Worm (Caenorhabditis elegans) whole organism, L1 larva: ENCODE results near the gene cks-1.
A peak's percentile ranks its signal among the peaks of the same experiment; 100 is the strongest.

Experiments used
- C04F5.9 ChIP-seq: sonication (generic microtip); optimal IDR thresholded peaks from 2 replicates; lab custom pipeline; 2016; ENCODE audit warnings: missing genetic modification characterization, missing compliant biosample characterization
- C16A3.4 ChIP-seq: fragments of 150-350 bp; optimal IDR thresholded peaks from 2 replicates; lab custom pipeline; 2014; ENCODE audit warnings: missing biosample characterization, missing genetic modification characterization
- F16B12.6 ChIP-seq: fragments of 150-350 bp; optimal IDR thresholded peaks from 2 replicates; lab custom pipeline; 2014; ENCODE audit warnings: missing biosample characterization, missing genetic modification characterization
- Y116A8C.19 ChIP-seq: sonication (generic microtip); optimal IDR thresholded peaks from 2 replicates; lab custom pipeline; 2016; ENCODE audit warnings: missing compliant biosample characterization, missing genetic modification characterization, borderline replicate concordance
- aha-1 ChIP-seq: fragments of 150-350 bp; optimal IDR thresholded peaks from 2 replicates; lab custom pipeline; 2014; ENCODE audit warnings: missing biosample characterization, missing genetic modification characterization
- alr-1 ChIP-seq: fragments of 200-800 bp; sonication (Bioruptor generic); optimal IDR thresholded peaks from 2 replicates; lab custom pipeline; 2018; ENCODE audit warnings: borderline replicate concordance, mild to moderate bottlenecking, missing genetic modification characterization, missing compliant biosample characterization
- aly-2 ChIP-seq: fragments of 150-350 bp; optimal IDR thresholded peaks from 2 replicates; lab custom pipeline; 2014; ENCODE audit warnings: missing biosample characterization, missing genetic modification characterization
- ama-1 ChIP-seq: fragments of 150-350 bp; optimal IDR thresholded peaks from 2 replicates; lab custom pipeline; 2014
- blmp-1 ChIP-seq: fragments of 150-350 bp; optimal IDR thresholded peaks from 2 replicates; lab custom pipeline; 2014; ENCODE audit warnings: missing biosample characterization, missing genetic modification characterization
- ceh-63 ChIP-seq: fragments of 200-800 bp; sonication (Bioruptor generic); optimal IDR thresholded peaks from 2 replicates; lab custom pipeline; 2018; ENCODE audit warnings: mild to moderate bottlenecking, missing genetic modification characterization, missing compliant biosample characterization
- ceh-8 ChIP-seq: fragments of 200-800 bp; sonication (Bioruptor generic); optimal IDR thresholded peaks from 2 replicates; lab custom pipeline; 2018; ENCODE audit warnings: mild to moderate bottlenecking, missing genetic modification characterization, moderate library complexity, missing compliant biosample characterization
- ceh-82 ChIP-seq, 3 experiments: fragments of 150-350 bp in 1 of 3; sonication (generic microtip) in 2 of 3; optimal IDR thresholded peaks; 2 replicates each; lab custom pipeline; 2014 to 2017; ENCODE audit warnings: missing biosample characterization in 3 of 3, missing genetic modification characterization in 3 of 3
- ceh-88 ChIP-seq: fragments of 200-800 bp; sonication (Bioruptor generic); IDR thresholded peaks from 2 replicates; pipeline ENCODE4 v1.3.6; 2022; ENCODE audit warnings: missing genetic modification characterization, missing compliant biosample characterization
- efl-3 ChIP-seq: fragments of 200-800 bp; sonication (Bioruptor generic); optimal IDR thresholded peaks from 2 replicates; lab custom pipeline; 2018; ENCODE audit warnings: mild to moderate bottlenecking, missing genetic modification characterization, missing compliant biosample characterization
- elt-2 ChIP-seq: sonication (generic microtip); optimal IDR thresholded peaks from 2 replicates; lab custom pipeline; 2016; ENCODE audit warnings: missing genetic modification characterization, mild to moderate bottlenecking, inconsistent platforms, missing compliant biosample characterization, missing genetic modification reagents
- ets-5 ChIP-seq: fragments of 200-800 bp; sonication (Bioruptor generic); IDR thresholded peaks from 2 replicates; pipeline ENCODE4 v1.3.6; 2022; ENCODE audit warnings: missing genetic modification characterization, missing compliant biosample characterization
- fkh-10 ChIP-seq: sonication (generic microtip); optimal IDR thresholded peaks from 2 replicates; lab custom pipeline; 2017; ENCODE audit warnings: missing biosample characterization, missing genetic modification reagents, missing genetic modification characterization
- fkh-4 ChIP-seq: sonication (generic microtip); optimal IDR thresholded peaks from 2 replicates; lab custom pipeline; 2016; ENCODE audit warnings: missing compliant biosample characterization, missing genetic modification characterization, borderline replicate concordance
- fkh-8 ChIP-seq: sonication (generic microtip); optimal IDR thresholded peaks from 2 replicates; lab custom pipeline; 2016; ENCODE audit warnings: mild to moderate bottlenecking, missing genetic modification characterization, missing compliant biosample characterization
- fos-1 ChIP-seq: fragments of 150-350 bp; optimal IDR thresholded peaks from 2 replicates; lab custom pipeline; 2014; ENCODE audit warnings: missing biosample characterization, missing genetic modification characterization
- irx-1 ChIP-seq: sonication (generic microtip); optimal IDR thresholded peaks from 2 replicates; lab custom pipeline; 2016; ENCODE audit warnings: missing genetic modification characterization, missing compliant biosample characterization
- lin-15B ChIP-seq: fragments of 150-350 bp; sonication (generic microtip); optimal IDR thresholded peaks from 3 replicates; lab custom pipeline; 2014; ENCODE audit warnings: missing biosample characterization, missing genetic modification characterization
- lin-39 ChIP-seq: fragments of 150-350 bp; optimal IDR thresholded peaks from 2 replicates; lab custom pipeline; 2014; ENCODE audit warnings: missing biosample characterization, missing genetic modification reagents, missing genetic modification characterization
- lir-3 ChIP-seq: sonication (generic microtip); optimal IDR thresholded peaks from 2 replicates; lab custom pipeline; 2016; ENCODE audit warnings: mild to moderate bottlenecking, missing genetic modification characterization, moderate library complexity, missing compliant biosample characterization; ENCODE audit not compliant: poor library complexity
- lsy-2 ChIP-seq, 2 experiments: fragments of 150-350 bp; optimal IDR thresholded peaks; 2 replicates each; lab custom pipeline; 2014; ENCODE audit warnings: missing biosample characterization in 2 of 2, missing genetic modification characterization in 2 of 2
- mab-9 ChIP-seq: fragments of 200-800 bp; sonication (Bioruptor generic); IDR thresholded peaks from 2 replicates; pipeline ENCODE4 v1.3.6; 2022; ENCODE audit warnings: missing genetic modification reagents, missing genetic modification characterization, missing compliant biosample characterization
- mdl-1 ChIP-seq, 2 experiments: fragments of 150-350 bp; optimal IDR thresholded peaks; 2 replicates each; lab custom pipeline; 2014 to 2017; ENCODE audit warnings: missing biosample characterization in 2 of 2, missing genetic modification characterization in 2 of 2, inconsistent platforms in 1 of 2
- mef-2 ChIP-seq: fragments of 150-350 bp; optimal IDR thresholded peaks from 2 replicates; lab custom pipeline; 2014; ENCODE audit warnings: missing biosample characterization, missing genetic modification characterization
- nhr-12 ChIP-seq: sonication (generic microtip); optimal IDR thresholded peaks from 2 replicates; lab custom pipeline; 2017; ENCODE audit warnings: missing biosample characterization, missing genetic modification characterization
- nhr-19 ChIP-seq: fragments of 200-800 bp; sonication (Bioruptor generic); conservative IDR thresholded peaks from 2 replicates; pipeline ENCODE4 v1.3.6; 2022; ENCODE audit warnings: missing genetic modification characterization, missing compliant biosample characterization
- nhr-20 ChIP-seq: sonication (generic microtip); optimal IDR thresholded peaks from 2 replicates; lab custom pipeline; 2016; ENCODE audit warnings: mild to moderate bottlenecking, missing genetic modification characterization, missing compliant biosample characterization
- nhr-28 ChIP-seq: fragments of 150-350 bp; optimal IDR thresholded peaks from 2 replicates; lab custom pipeline; 2014; ENCODE audit warnings: missing biosample characterization, missing genetic modification characterization
- nhr-47 ChIP-seq: sonication (generic microtip); optimal IDR thresholded peaks from 2 replicates; lab custom pipeline; 2016; ENCODE audit warnings: mild to moderate bottlenecking, missing genetic modification characterization, moderate library complexity, missing compliant biosample characterization
- nhr-71 ChIP-seq: sonication (generic microtip); optimal IDR thresholded peaks from 2 replicates; lab custom pipeline; 2016; ENCODE audit warnings: mild to moderate bottlenecking, missing genetic modification characterization, moderate library complexity, missing compliant biosample characterization
- nhr-76 ChIP-seq: sonication (generic microtip); optimal IDR thresholded peaks from 2 replicates; lab custom pipeline; 2017; ENCODE audit warnings: missing biosample characterization, missing genetic modification characterization
- nhr-85 ChIP-seq: sonication (generic microtip); peaks from one replicate; lab custom pipeline; 2016; ENCODE audit warnings: missing genetic modification characterization, inconsistent platforms, missing compliant biosample characterization
- pag-3 ChIP-seq: sonication (generic microtip); optimal IDR thresholded peaks from 2 replicates; lab custom pipeline; 2017; ENCODE audit warnings: missing genetic modification characterization, mild to moderate bottlenecking, missing compliant biosample characterization, antibody characterized with exemption, borderline replicate concordance; ENCODE audit not compliant: insufficient read depth
- rnt-1 ChIP-seq: sonication (generic microtip); optimal IDR thresholded peaks from 2 replicates; lab custom pipeline; 2016; ENCODE audit warnings: mild to moderate bottlenecking, missing genetic modification characterization, moderate library complexity, missing compliant biosample characterization
- snpc-4 ChIP-seq: fragments of 150-350 bp; optimal IDR thresholded peaks from 2 replicates; lab custom pipeline; 2014; ENCODE audit warnings: missing biosample characterization, missing genetic modification characterization
- snu-23 ChIP-seq: sonication (generic microtip); optimal IDR thresholded peaks from 2 replicates; lab custom pipeline; 2016; ENCODE audit warnings: missing genetic modification characterization, missing compliant biosample characterization
- sox-4 ChIP-seq: sonication (generic microtip); optimal IDR thresholded peaks from 2 replicates; lab custom pipeline; 2016; ENCODE audit warnings: missing genetic modification characterization, missing compliant biosample characterization
- sup-37 ChIP-seq: fragments of 200-800 bp; sonication (Bioruptor generic); optimal IDR thresholded peaks from 2 replicates; lab custom pipeline; 2018; ENCODE audit warnings: mild to moderate bottlenecking, missing genetic modification characterization, missing compliant biosample characterization
- swsn-7 ChIP-seq: sonication (generic microtip); optimal IDR thresholded peaks from 2 replicates; lab custom pipeline; 2016; ENCODE audit warnings: missing genetic modification characterization, missing compliant biosample characterization
- tlp-1 ChIP-seq: fragments of 150-350 bp; optimal IDR thresholded peaks from 2 replicates; lab custom pipeline; 2014; ENCODE audit warnings: missing biosample characterization, missing genetic modification characterization
- unc-130 ChIP-seq: fragments of 150-350 bp; optimal IDR thresholded peaks from 2 replicates; lab custom pipeline; 2017; ENCODE audit warnings: missing biosample characterization, missing genetic modification characterization, inconsistent platforms
- unc-62 ChIP-seq: fragments of 150-350 bp; optimal IDR thresholded peaks from 2 replicates; lab custom pipeline; 2014; ENCODE audit warnings: missing biosample characterization, missing genetic modification reagents, missing genetic modification characterization
- unc-86 ChIP-seq: sonication (generic microtip); optimal IDR thresholded peaks from 2 replicates; lab custom pipeline; 2016; ENCODE audit warnings: missing genetic modification characterization, missing compliant biosample characterization
- unc-98 ChIP-seq: fragments of 200-800 bp; sonication (Bioruptor generic); IDR thresholded peaks from 2 replicates; pipeline ENCODE4 v1.3.6; 2022; ENCODE audit warnings: missing genetic modification characterization, missing compliant biosample characterization
- vab-15 ChIP-seq: sonication (generic microtip); optimal IDR thresholded peaks from 2 replicates; lab custom pipeline; 2017; ENCODE audit warnings: missing genotype, mild to moderate bottlenecking, missing genetic modification characterization, missing compliant biosample characterization
- xbp-1 ChIP-seq: sonication (generic microtip); optimal IDR thresholded peaks from 2 replicates; lab custom pipeline; 2016; ENCODE audit warnings: missing genetic modification characterization, missing compliant biosample characterization
- zag-1 ChIP-seq: fragments of 150-350 bp; optimal IDR thresholded peaks from 2 replicates; lab custom pipeline; 2014; ENCODE audit warnings: missing biosample characterization, missing genetic modification characterization
- zip-4 ChIP-seq: fragments of 200-800 bp; sonication (Bioruptor generic); optimal IDR thresholded peaks from 2 replicates; lab custom pipeline; 2018; ENCODE audit warnings: mild to moderate bottlenecking, missing genetic modification characterization, moderate library complexity, missing compliant biosample characterization
- ztf-4 ChIP-seq: fragments of 150-350 bp; optimal IDR thresholded peaks from 2 replicates; lab custom pipeline; 2014; ENCODE audit warnings: missing biosample characterization, missing genetic modification characterization

Gene cks-1

ce11 chrIV:8527598-8528012 lies 13.9 kb downstream of the cks-1 start (continued):
- TF ChIP-seq ceh-8 (no peak), unc-98 (no peak), snpc-4 (peak; percentile 30), aha-1 (tag; lab: Kevin White, UChicago) (no peak), swsn-7 (tag; lab: Kevin White, UChicago) (peak; percentile 64), ceh-63 (GFP tag; lab: Kevin White, UChicago) (no peak), lin-39 (tag; lab: Kevin White, UChicago) (no peak), Y116A8C.19 (no peak), snu-23 (GFP tag; lab: Kevin White, UChicago) (peak; percentile 84), ceh-88 (GFP tag; lab: Robert Waterston, UW) (no peak), fkh-10 (GFP tag; lab: Kevin White, UChicago) (no peak), nhr-71 (peak; percentile 97), sup-37 (peak; percentile 26), mab-9 (GFP tag; lab: Robert Waterston, UW) (no peak), nhr-20 (tag; lab: Kevin White, UChicago) (peak; percentile 98), ztf-4 (tag; lab: Kevin White, UChicago) (peak; percentile 88), blmp-1 (tag; lab: Kevin White, UChicago) (peak; percentile 85), nhr-12 (tag; lab: Kevin White, UChicago) (no peak), vab-15 (tag; lab: Kevin White, UChicago) (peak; percentile 78), xbp-1 (tag; lab: Kevin White, UChicago) (peak; percentile 63), ama-1 (lab: Kevin White, UChicago) (no peak), nhr-85 (tag; lab: Kevin White, UChicago) (peak; percentile 98), irx-1 (peak; percentile 60), fkh-4 (tag; lab: Kevin White, UChicago) (no peak), lir-3 (tag; lab: Kevin White, UChicago) (peak; percentile 48), elt-2 (tag; lab: Kevin White, UChicago) (peak; percentile 100), zag-1 (tag; lab: Kevin White, UChicago) (no peak), lin-15B (no peak), F16B12.6 (tag; lab: Kevin White, UChicago) (no peak), aly-2 (tag; lab: Kevin White, UChicago) (no peak), nhr-28 (tag; lab: Kevin White, UChicago) (no peak), nhr-19 (GFP tag; lab: Robert Waterston, UW) (peak; percentile 90)

- TF ChIP-seq mab-9 (GFP tag; lab: Robert Waterston, UW) (no peak), C16A3.4 (no peak), blmp-1 (tag; lab: Kevin White, UChicago) (peak; percentile 75), unc-62 (GFP tag; lab: Kevin White, UChicago) (no peak), ets-5 (GFP tag; lab: Robert Waterston, UW) (no peak), unc-86 (tag; lab: Kevin White, UChicago) (no peak), nhr-76 (tag; lab: Kevin White, UChicago) (no peak), pag-3 (tag; lab: Kevin White, UChicago) (no peak), lsy-2 (tag; optimal IDR thresholded peaks at IDR 0.05; lab: Kevin White, UChicago) (no peak), nhr-47 (tag; lab: Kevin White, UChicago) (peak; percentile 1), unc-130 (tag; lab: Kevin White, UChicago) (peak; percentile 72), tlp-1 (tag; lab: Kevin White, UChicago) (no peak), fkh-8 (tag; lab: Kevin White, UChicago) (no peak), nhr-85 (tag; lab: Kevin White, UChicago) (peak; percentile 5), lin-15B (no peak), mef-2 (tag; lab: Kevin White, UChicago) (no peak), C04F5.9 (no peak), ztf-4 (tag; lab: Kevin White, UChicago) (peak; percentile 32), irx-1 (no peak), lir-3 (tag; lab: Kevin White, UChicago) (no peak), zip-4 (GFP tag; lab: Kevin White, UChicago) (no peak), nhr-20 (tag; lab: Kevin White, UChicago) (peak; percentile 72), ceh-82 (tag; optimal IDR thresholded peaks at IDR 0.05; lab: Kevin White, UChicago) (no peak), fos-1 (no peak), alr-1 (no peak), Y116A8C.19 (no peak), sox-4 (no peak), efl-3 (GFP tag; lab: Kevin White, UChicago) (no peak), rnt-1 (tag; lab: Kevin White, UChicago) (no peak), mdl-1 (tag; optimal IDR thresholded peaks at IDR 0.05; lab: Kevin White, UChicago) (peak in 1 of 2 experiments; percentile 87)
These were observed 14.6 kb downstream of the cks-1 start for ce11 chrIV:8528345-8528744.
